Worm (Caenorhabditis elegans): ENCODE measurements around the gene mlc-4.
A peak's percentile ranks its signal among the peaks of the same experiment; 100 is the strongest.

The mlc-4 gene

ce11 chrIII:3345835-3346234, 47.8 kb downstream of the mlc-4 start:
- TF ChIP-seq skn-1 (tag; optimal IDR thresholded peaks at IDR 0.05) (no peak), nhr-12 (tag; optimal IDR thresholded peaks at IDR 0.05) (no peak), ztf-4 (tag; optimal IDR thresholded peaks at IDR 0.05) (no peak), nhr-6 (tag; optimal IDR thresholded peaks at IDR 0.05) (no peak), Y55F3AM.14 (GFP tag; optimal IDR thresholded peaks at IDR 0.05) (no peak), ztf-11 (tag; optimal IDR thresholded peaks at IDR 0.05) (no peak), nhr-25 (tag; optimal IDR thresholded peaks at IDR 0.05) (no peak), lin-13 (GFP tag; optimal IDR thresholded peaks at IDR 0.05) (no peak), peb-1 (tag; optimal IDR thresholded peaks at IDR 0.05) (no peak), nhr-23 (tag; optimal IDR thresholded peaks at IDR 0.05) (no peak), gmeb-1 (tag; optimal IDR thresholded peaks at IDR 0.05) (no peak), zag-1 (tag; optimal IDR thresholded peaks at IDR 0.05) (no peak), ZK546.5 (tag; optimal IDR thresholded peaks at IDR 0.05) (no peak), F13H6.1 (tag; optimal IDR thresholded peaks at IDR 0.05) (no peak), mab-5 (tag; optimal IDR thresholded peaks at IDR 0.05) (no peak), nhr-11 (tag; optimal IDR thresholded peaks at IDR 0.05) (no peak), lin-11 (tag; optimal IDR thresholded peaks at IDR 0.05) (no peak), ceh-16 (tag; optimal IDR thresholded peaks at IDR 0.05) (no peak), nhr-129 (tag; optimal IDR thresholded peaks at IDR 0.05) (no peak)

- TF ChIP-seq sem-4 (tag; optimal IDR thresholded peaks at IDR 0.05) = no peak
- no peak for TF ChIP-seq ztf-1 (GFP tag; conservative IDR thresholded peaks at IDR 0.05)
- no peak for TF ChIP-seq elt-3 (tag; optimal IDR thresholded peaks at IDR 0.05)
- TF ChIP-seq lsy-2 (tag; optimal IDR thresholded peaks at IDR 0.05) = no peak
Observed at ce11 chrIII:3344573-3344972, 49.0 kb downstream of the mlc-4 start, which contains the start of gene gei-1. Gene gei-1, plus strand, starts transcription at chrIII:3344873.

- TF ChIP-seq fos-1 (tag; optimal IDR thresholded peaks at IDR 0.05) (peak; percentile 86), skn-1 (tag; optimal IDR thresholded peaks at IDR 0.05) (no peak)
Observed at ce11 chrIII:3343463-3343862, 50.1 kb downstream of the mlc-4 start.

All from whole organism, L2 larva.